Fruit fly (Drosophila melanogaster) whole organism, embryonic: ENCODE data around the gene CG31871.

Source experiments
- Asciz ChIP-seq: fragments of 200-800 bp; sonication (Bioruptor generic); optimal IDR thresholded peaks from 2 replicates; lab custom pipeline; 2017; ENCODE audit warnings: missing biosample characterization, mild to moderate bottlenecking, missing genetic modification characterization, missing genetic modification reagents
- B-H2 ChIP-seq: fragments of 200-800 bp; sonication (Bioruptor generic); optimal IDR thresholded peaks from 2 replicates; lab custom pipeline; 2018; ENCODE audit warnings: missing biosample characterization, mild to moderate bottlenecking, missing genetic modification characterization
- Blimp-1 ChIP-seq: fragments of 200-800 bp; sonication (Bioruptor generic); optimal IDR thresholded peaks from 3 replicates; lab custom pipeline; 2018; ENCODE audit warnings: missing biosample characterization, missing genetic modification characterization, mild to moderate bottlenecking, moderate library complexity, missing genetic modification reagents
- C15 ChIP-seq: fragments of 200-800 bp; sonication (Bioruptor generic); IDR thresholded peaks from 3 replicates; pipeline ENCODE4 v1.3.6; 2022; ENCODE audit warnings: missing biosample characterization, missing genetic modification characterization
- CG10654 ChIP-seq: fragments of 200-800 bp; sonication (Bioruptor generic); optimal IDR thresholded peaks from 2 replicates; lab custom pipeline; 2016; ENCODE audit warnings: missing biosample characterization, missing genetic modification characterization
- CG10979 ChIP-seq: fragments of 200-800 bp; sonication (Bioruptor generic); optimal IDR thresholded peaks from 2 replicates; lab custom pipeline; 2018; ENCODE audit warnings: missing biosample characterization, mild to moderate bottlenecking, missing genetic modification characterization, moderate library complexity
- CG12299 ChIP-seq: fragments of 200-800 bp; sonication (Bioruptor generic); optimal IDR thresholded peaks from 2 replicates; lab custom pipeline; 2018; ENCODE audit warnings: missing biosample characterization, mild to moderate bottlenecking, missing genetic modification characterization
- CG1233 ChIP-seq: fragments of 200-800 bp; sonication (Bioruptor generic); optimal IDR thresholded peaks from 4 replicates; lab custom pipeline; 2018; ENCODE audit warnings: missing biosample characterization, mild to moderate bottlenecking, missing genetic modification characterization
- CG12391 ChIP-seq: fragments of 200-800 bp; sonication (Bioruptor generic); optimal IDR thresholded peaks from 3 replicates; lab custom pipeline; 2018; ENCODE audit warnings: missing biosample characterization, mild to moderate bottlenecking, missing genetic modification characterization, moderate library complexity
- CG14965 ChIP-seq: fragments of 200-800 bp; sonication (Bioruptor generic); optimal IDR thresholded peaks from 2 replicates; lab custom pipeline; 2016; ENCODE audit warnings: missing biosample characterization, missing genetic modification characterization, borderline replicate concordance
- CG16779 ChIP-seq: fragments of 200-800 bp; sonication (Bioruptor generic); IDR thresholded peaks from 2 replicates; pipeline ENCODE4 v1.3.6; 2022; ENCODE audit warnings: missing biosample characterization, missing genetic modification characterization
- CG17359 ChIP-seq: fragments of 200-800 bp; sonication (Bioruptor generic); optimal IDR thresholded peaks from 3 replicates; lab custom pipeline; 2018; ENCODE audit warnings: missing biosample characterization, mild to moderate bottlenecking, missing genetic modification characterization, moderate library complexity
- CG17361 ChIP-seq: fragments of 200-800 bp; sonication (Bioruptor generic); IDR thresholded peaks from 3 replicates; pipeline ENCODE4 v1.3.6; 2022; ENCODE audit warnings: missing biosample characterization, missing genetic modification characterization
- CG18262 ChIP-seq: fragments of 200-800 bp; optimal IDR thresholded peaks from 3 replicates; lab custom pipeline; 2019; ENCODE audit warnings: missing biosample characterization, mild to moderate bottlenecking, missing genetic modification characterization, moderate library complexity
- CG30020 ChIP-seq: fragments of 200-800 bp; optimal IDR thresholded peaks from 2 replicates; lab custom pipeline; 2019; ENCODE audit warnings: missing biosample characterization, mild to moderate bottlenecking, missing genetic modification characterization, moderate library complexity
- CG31441 ChIP-seq: fragments of 200-800 bp; sonication (Bioruptor generic); IDR thresholded peaks from 2 replicates; pipeline ENCODE4 v1.3.6; 2022; ENCODE audit warnings: missing biosample characterization, missing genetic modification characterization
- CG33557 ChIP-seq: fragments of 200-800 bp; sonication (Bioruptor generic); optimal IDR thresholded peaks from 2 replicates; lab custom pipeline; 2019; ENCODE audit warnings: missing biosample characterization, mild to moderate bottlenecking, missing genetic modification characterization, moderate library complexity
- CG7556 ChIP-seq: fragments of 200-800 bp; sonication (Bioruptor generic); optimal IDR thresholded peaks from 2 replicates; lab custom pipeline; 2017; ENCODE audit warnings: missing biosample characterization, mild to moderate bottlenecking, missing genetic modification characterization
- CG8944 ChIP-seq: fragments of 200-800 bp; sonication (Bioruptor generic); optimal IDR thresholded peaks from 3 replicates; lab custom pipeline; 2016; ENCODE audit warnings: missing biosample characterization, missing genetic modification characterization
- CG9727 ChIP-seq: fragments of 200-800 bp; sonication (Bioruptor generic); optimal IDR thresholded peaks from 3 replicates; lab custom pipeline; 2017; ENCODE audit warnings: missing biosample characterization, mild to moderate bottlenecking, missing genetic modification characterization
- CkIIα-i1 ChIP-seq: fragments of 200-800 bp; sonication (Bioruptor generic); IDR thresholded peaks from 2 replicates; pipeline ENCODE4 v1.3.6; 2022; ENCODE audit warnings: missing biosample characterization, missing genetic modification characterization
- CoRest ChIP-seq: fragments of 200-800 bp; sonication (Bioruptor generic); optimal IDR thresholded peaks from 3 replicates; lab custom pipeline; 2018; ENCODE audit warnings: missing biosample characterization, mild to moderate bottlenecking, missing genetic modification characterization, moderate library complexity
- D19A ChIP-seq: fragments of 200-800 bp; optimal IDR thresholded peaks from 3 replicates; lab custom pipeline; 2019; ENCODE audit warnings: missing biosample characterization, mild to moderate bottlenecking, missing genetic modification characterization, moderate library complexity
- Dek ChIP-seq: fragments of 200-800 bp; sonication (Bioruptor generic); optimal IDR thresholded peaks from 3 replicates; lab custom pipeline; 2019; ENCODE audit warnings: missing biosample characterization, mild to moderate bottlenecking, missing genetic modification characterization, moderate library complexity
- Dfd ChIP-seq, 2 experiments: fragments of >200 bp; optimal IDR thresholded peaks; 2 replicates each; lab custom pipeline; 2017; ENCODE audit warnings: missing biosample characterization in 2 of 2, missing genetic modification characterization in 2 of 2
- Hr51 ChIP-seq, 2 experiments: fragments of 200-800 bp; sonication (Bioruptor generic); optimal IDR thresholded peaks; 2 replicates in 1 of 2; 3 replicates in 1 of 2; lab custom pipeline; 2016 to 2018; ENCODE audit warnings: missing biosample characterization in 2 of 2, missing genetic modification characterization in 2 of 2, mild to moderate bottlenecking in 1 of 2, moderate library complexity in 1 of 2
- Meics ChIP-seq: fragments of 200-800 bp; sonication (Bioruptor generic); optimal IDR thresholded peaks from 2 replicates; lab custom pipeline; 2017; ENCODE audit warnings: missing biosample characterization, mild to moderate bottlenecking, missing genetic modification characterization
- Sox100B ChIP-seq: fragments of 200-800 bp; sonication (Bioruptor generic); optimal IDR thresholded peaks from 3 replicates; lab custom pipeline; 2018; ENCODE audit warnings: missing biosample characterization, mild to moderate bottlenecking, missing genetic modification characterization
- Ssrp ChIP-seq: fragments of 200-800 bp; sonication (Bioruptor generic); optimal IDR thresholded peaks from 2 replicates; lab custom pipeline; 2018; ENCODE audit warnings: missing biosample characterization, mild to moderate bottlenecking, missing genetic modification characterization, moderate library complexity
- Stat92E ChIP-seq, 3 experiments: fragments of >200 bp in 2 of 3; fragments of 200-800 bp in 1 of 3; sonication (Bioruptor generic) in 1 of 3; optimal IDR thresholded peaks; 2 replicates each; lab custom pipeline; 2017 to 2019; ENCODE audit warnings: missing biosample characterization in 3 of 3, missing genetic modification characterization in 3 of 3, mild to moderate bottlenecking in 1 of 3, moderate library complexity in 1 of 3
- abd-A ChIP-seq: fragments of 200-800 bp; sonication (Bioruptor generic); optimal IDR thresholded peaks from 3 replicates; lab custom pipeline; 2019; ENCODE audit warnings: missing biosample characterization, mild to moderate bottlenecking, missing genetic modification characterization, moderate library complexity
- ase ChIP-seq: fragments of 200-800 bp; sonication (Bioruptor generic); IDR thresholded peaks from 3 replicates; pipeline ENCODE4 v1.3.6; 2022; ENCODE audit warnings: missing biosample characterization, missing genetic modification characterization
- chn ChIP-seq: fragments of 200-800 bp; sonication (Bioruptor generic); optimal IDR thresholded peaks from 2 replicates; lab custom pipeline; 2016; ENCODE audit warnings: missing biosample characterization, missing genetic modification characterization
- ci ChIP-seq: fragments of 200-800 bp; sonication (Bioruptor generic); IDR thresholded peaks from 3 replicates; pipeline ENCODE4 v1.3.6; 2022; ENCODE audit warnings: missing biosample characterization, missing genetic modification characterization
- dmrt11E ChIP-seq: fragments of 200-800 bp; sonication (Bioruptor generic); optimal IDR thresholded peaks from 3 replicates; lab custom pipeline; 2018; ENCODE audit warnings: missing biosample characterization, mild to moderate bottlenecking, missing genetic modification characterization, moderate library complexity
- dmrt99B ChIP-seq: fragments of 200-800 bp; sonication (Bioruptor generic); optimal IDR thresholded peaks from 2 replicates; lab custom pipeline; 2018; ENCODE audit warnings: missing biosample characterization, mild to moderate bottlenecking, missing genetic modification characterization, moderate library complexity
- grau ChIP-seq: fragments of 200-800 bp; optimal IDR thresholded peaks from 3 replicates; lab custom pipeline; 2019; ENCODE audit warnings: missing biosample characterization, mild to moderate bottlenecking, missing genetic modification characterization, moderate library complexity
- gsb-n ChIP-seq: fragments of 200-800 bp; sonication (Bioruptor generic); optimal IDR thresholded peaks from 3 replicates; lab custom pipeline; 2018; ENCODE audit warnings: missing biosample characterization, mild to moderate bottlenecking, missing genetic modification characterization
- hkb ChIP-seq, 2 experiments: fragments of 200-800 bp in 1 of 2; fragments of >200 bp in 1 of 2; sonication (Bioruptor generic) in 1 of 2; IDR thresholded peaks in 1 of 2; optimal IDR thresholded peaks in 1 of 2; 2 replicates each; pipeline versions ENCODE4 v1.3.6 to Lab custom; 2017 to 2022; ENCODE audit warnings: missing biosample characterization in 1 of 2, missing genetic modification characterization in 1 of 2
- kni ChIP-seq: fragments of 200-800 bp; sonication (Bioruptor generic); optimal IDR thresholded peaks from 3 replicates; lab custom pipeline; 2017; ENCODE audit warnings: mild to moderate bottlenecking, missing biosample characterization, missing genetic modification reagents, missing genetic modification characterization
- lbe ChIP-seq: fragments of 200-800 bp; sonication (Bioruptor generic); optimal IDR thresholded peaks from 2 replicates; lab custom pipeline; 2016; ENCODE audit warnings: missing biosample characterization, mild to moderate bottlenecking, missing genetic modification characterization
- nmo ChIP-seq: fragments of 200-800 bp; sonication (Bioruptor generic); optimal IDR thresholded peaks from 2 replicates; lab custom pipeline; 2018; ENCODE audit warnings: missing biosample characterization, mild to moderate bottlenecking, missing genetic modification characterization, moderate library complexity
- phol ChIP-seq: fragments of 200-800 bp; sonication (Bioruptor generic); optimal IDR thresholded peaks from 3 replicates; lab custom pipeline; 2018; ENCODE audit warnings: missing biosample characterization, mild to moderate bottlenecking, missing genetic modification characterization, moderate library complexity
- pzg ChIP-seq: fragments of 200-800 bp; sonication (Bioruptor generic); optimal IDR thresholded peaks from 3 replicates; lab custom pipeline; 2018; ENCODE audit warnings: missing biosample characterization, mild to moderate bottlenecking, missing genetic modification characterization, moderate library complexity
- row ChIP-seq: fragments of 200-800 bp; sonication (Bioruptor generic); IDR thresholded peaks from 3 replicates; pipeline ENCODE4 v1.3.6; 2022; ENCODE audit warnings: missing biosample characterization, missing genetic modification characterization
- sd ChIP-seq: fragments of 200-800 bp; sonication (Bioruptor generic); optimal IDR thresholded peaks from 3 replicates; lab custom pipeline; 2018; ENCODE audit warnings: missing biosample characterization, mild to moderate bottlenecking, missing genetic modification characterization, moderate library complexity
- tgo ChIP-seq: fragments of 200-800 bp; sonication (Bioruptor generic); IDR thresholded peaks from 3 replicates; pipeline ENCODE4 v1.3.6; 2022; ENCODE audit warnings: missing biosample characterization, missing genetic modification characterization

The CG31871 gene

DNA sequence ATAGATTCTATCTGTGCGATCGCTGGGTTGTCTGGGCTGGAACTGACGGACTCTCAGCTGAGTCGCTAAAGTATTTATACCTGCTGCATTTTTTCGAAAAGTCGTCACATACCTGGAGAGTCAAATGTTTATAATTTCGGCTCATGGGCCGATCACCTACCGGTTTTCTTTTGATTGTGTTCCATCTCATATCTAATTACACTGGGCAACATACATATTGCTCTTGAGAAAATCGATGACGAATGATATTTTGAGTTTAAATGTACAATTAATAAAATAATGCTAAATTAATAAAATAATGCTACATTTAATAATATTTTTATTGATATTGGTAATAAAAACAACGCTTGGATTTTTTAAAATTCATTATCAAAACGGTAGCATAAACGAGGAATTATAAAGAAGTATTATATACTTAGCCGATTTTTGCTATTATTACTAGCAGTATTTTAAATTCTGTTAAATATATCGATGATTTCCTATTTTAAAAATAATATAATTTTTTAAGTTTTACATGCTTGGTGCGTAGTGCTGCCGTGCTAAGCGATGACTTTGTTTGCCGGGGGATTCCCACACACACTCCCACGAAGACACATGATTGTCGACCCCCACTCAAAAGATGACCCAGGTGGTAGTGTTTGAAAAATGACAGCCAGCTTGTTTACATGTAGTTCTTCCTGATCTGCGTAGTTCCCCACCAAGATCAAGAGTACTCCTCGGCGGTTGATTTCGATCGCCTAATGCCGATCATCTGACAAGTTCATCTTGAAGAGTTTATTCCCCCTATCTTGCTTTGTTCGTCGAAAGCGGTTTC lies 27.5 kb downstream of the CG31871 start, which contains the start of gene CG7294:
Gene CG7294 (minus strand): TSS at position 51 of the 814 bp plus-strand sequence.
- TF ChIP-seq CG30020 (tag; lab: Kevin White, UChicago) (no peak), Hr51 (GFP tag; optimal IDR thresholded peaks at IDR 0.05; lab: Kevin White, UChicago) (peak in 1 of 2 experiments; percentile 28), Blimp-1 (GFP tag; lab: Kevin White, UChicago) (peak; percentile 8), Asciz (GFP tag; lab: Kevin White, UChicago) (peak; percentile 6), Sox100B (GFP tag; lab: Kevin White, UChicago) (peak; percentile 55), chn (GFP tag; lab: Kevin White, UChicago) (no peak), lbe (GFP tag; lab: Kevin White, UChicago) (no peak), hkb (optimal IDR thresholded peaks at IDR 0.05; lab: Kevin White, UChicago) (no peak), hkb (GFP tag; IDR thresholded peaks at IDR 0.05; lab: Robert Waterston, UW) (no peak), Ssrp (tag; lab: Kevin White, UChicago) (peak; percentile 5), CG1233 (GFP tag; lab: Kevin White, UChicago) (no peak), CG8944 (GFP tag; lab: Kevin White, UChicago) (no peak), ase (GFP tag; lab: Robert Waterston, UW) (no peak), kni (no peak), row (GFP tag; lab: Robert Waterston, UW) (peak; percentile 21; the same call in 1 of the 3 replicates), phol (tag; lab: Kevin White, UChicago) (peak; percentile 38), CG17359 (tag; lab: Kevin White, UChicago) (peak; percentile 23), grau (tag; lab: Kevin White, UChicago) (peak; percentile 50), CG10654 (no peak), CG12299 (no peak), CG9727 (GFP tag; lab: Kevin White, UChicago) (peak; percentile 13), pzg (GFP tag; lab: Kevin White, UChicago) (no peak), ci (no peak), nmo (GFP tag; lab: Kevin White, UChicago) (peak; percentile 37), Dek (tag; lab: Kevin White, UChicago) (peak; percentile 10), dmrt11E (tag; lab: Kevin White, UChicago) (peak; percentile 56), dmrt99B (peak; percentile 19), CkIIα-i1 (GFP tag; lab: Robert Waterston, UW) (no peak), CG18262 (peak; percentile 72), C15 (GFP tag; lab: Robert Waterston, UW) (no peak), gsb-n (tag; lab: Kevin White, UChicago) (peak; percentile 11), CoRest (peak; percentile 35), CG31441 (GFP tag; lab: Robert Waterston, UW) (peak; percentile 63), Stat92E (GFP tag; optimal IDR thresholded peaks at IDR 0.05; lab: Kevin White, UChicago) (no peak), CG14965 (GFP tag; lab: Kevin White, UChicago) (no peak), CG12391 (peak; percentile 37), tgo (GFP tag; lab: Robert Waterston, UW) (no peak), B-H2 (GFP tag; lab: Kevin White, UChicago) (no peak), Meics (GFP tag; lab: Kevin White, UChicago) (peak; percentile 23), D19A (tag; lab: Kevin White, UChicago) (peak; percentile 45), CG7556 (peak; percentile 49), CG33557 (GFP tag; lab: Kevin White, UChicago) (peak; percentile 11), Dfd (GFP tag; optimal IDR thresholded peaks at IDR 0.05; lab: Kevin White, UChicago) (no peak), CG16779 (GFP tag; lab: Robert Waterston, UW) (no peak), abd-A (peak; percentile 8), CG10979 (tag; lab: Kevin White, UChicago) (peak; percentile 54), CG17361 (GFP tag; lab: Robert Waterston, UW) (peak; percentile 66), sd (tag; lab: Kevin White, UChicago) (peak; percentile 84)
